Fruit fly (Drosophila melanogaster): ENCODE measurements around the gene Scox.
A peak's percentile ranks its signal among the peaks of the same experiment; 100 is the strongest.

Scox gene

dm6 chr2L:4971329-4971798 lies 2.6 kb upstream of the Scox start, which contains the start of gene CG14043:
Gene CG14043, plus strand, starts transcription at chr2L:4971702.
- TF ChIP-seq CG3032 (tag; optimal IDR thresholded peaks at IDR 0.05) (peak; percentile 28), Hr4 (GFP tag; optimal IDR thresholded peaks at IDR 0.05) (no peak), CG31627 (GFP tag; optimal IDR thresholded peaks at IDR 0.05) (peak; percentile 31), CG10669 (GFP tag; optimal IDR thresholded peaks at IDR 0.05) (no peak), fd59A (GFP tag; optimal IDR thresholded peaks at IDR 0.05) (no peak), CG1621 (tag; optimal IDR thresholded peaks at IDR 0.05) (no peak), fkh (GFP tag; optimal IDR thresholded peaks at IDR 0.05) (peak; percentile 92), spab (GFP tag; optimal IDR thresholded peaks at IDR 0.05) (no peak), esn (GFP tag; optimal IDR thresholded peaks at IDR 0.05) (peak; percentile 36), OdsH (GFP tag; optimal IDR thresholded peaks at IDR 0.05) (no peak)

dm6 chr2L:4967511-4967910 lies 1.2 kb downstream of the Scox start, which contains the start of gene eIF3i:
Gene eIF3i, minus strand, starts transcription at chr2L:4967775.
- TF ChIP-seq CG16779 (tag; optimal IDR thresholded peaks at IDR 0.05) (no peak), CG11762 (GFP tag; optimal IDR thresholded peaks at IDR 0.05; ENCODE audit: insufficient read depth) (no peak), CG8632 (GFP tag; optimal IDR thresholded peaks at IDR 0.05) (no peak), spab (GFP tag; optimal IDR thresholded peaks at IDR 0.05) (no peak), Sox102F (GFP tag; optimal IDR thresholded peaks at IDR 0.05) (no peak), CG10631 (GFP tag; optimal IDR thresholded peaks at IDR 0.05) (no peak), ss (GFP tag; optimal IDR thresholded peaks at IDR 0.05) (no peak), svp (GFP tag) (no peak), CG9139 (GFP tag; optimal IDR thresholded peaks at IDR 0.05) (no peak), Met (GFP tag; optimal IDR thresholded peaks at IDR 0.05) (no peak), Hr38 (GFP tag; optimal IDR thresholded peaks at IDR 0.05) (no peak), Lpt (GFP tag; optimal IDR thresholded peaks at IDR 0.05) (no peak), dac (GFP tag; optimal IDR thresholded peaks at IDR 0.05) (no peak), topi (GFP tag; optimal IDR thresholded peaks at IDR 0.05) (no peak)

dm6 chr2L:4965923-4966322 lies 2.8 kb downstream of the Scox start:
- TF ChIP-seq Eip75B (GFP tag; optimal IDR thresholded peaks at IDR 0.05) (no peak), esn (GFP tag; optimal IDR thresholded peaks at IDR 0.05) (no peak), CG4318 (GFP tag; optimal IDR thresholded peaks at IDR 0.05) (no peak), CG8632 (GFP tag; optimal IDR thresholded peaks at IDR 0.05) (no peak), Sox15 (GFP tag; optimal IDR thresholded peaks at IDR 0.05) (no peak), ss (GFP tag; optimal IDR thresholded peaks at IDR 0.05) (no peak), CG15336 (GFP tag; IDR thresholded peaks at IDR 0.05) (no peak), Sox14 (GFP tag; optimal IDR thresholded peaks at IDR 0.05) (no peak), CG3919 (GFP tag; optimal IDR thresholded peaks at IDR 0.05) (no peak), CG8119 (GFP tag; IDR thresholded peaks at IDR 0.05) (no peak)

- TF ChIP-seq CG8319 (GFP tag; optimal IDR thresholded peaks at IDR 0.05), result no peak
- TF ChIP-seq Eip93F (GFP tag; optimal IDR thresholded peaks at IDR 0.05), result no peak
- 0 out of 2 replicates have a peak, but pooled peaks have one; percentile 16 for TF ChIP-seq CG15336 (GFP tag; IDR thresholded peaks at IDR 0.05)
- no peak for TF ChIP-seq dac (GFP tag; optimal IDR thresholded peaks at IDR 0.05)
- TF ChIP-seq CG8119 (GFP tag; IDR thresholded peaks at IDR 0.05), result no peak
- peak; percentile 40 for TF ChIP-seq cyc (GFP tag; optimal IDR thresholded peaks at IDR 0.05)
- no peak for TF ChIP-seq CG11762 (GFP tag; optimal IDR thresholded peaks at IDR 0.05; ENCODE audit: insufficient read depth)
- TF ChIP-seq CG3919 (GFP tag; optimal IDR thresholded peaks at IDR 0.05), result no peak
- TF ChIP-seq ss (GFP tag; optimal IDR thresholded peaks at IDR 0.05), result no peak
- no peak for TF ChIP-seq salr (GFP tag; optimal IDR thresholded peaks at IDR 0.05)
- no peak for TF ChIP-seq Smox (GFP tag; optimal IDR thresholded peaks at IDR 0.05)
- no peak for TF ChIP-seq Hr39 (GFP tag; optimal IDR thresholded peaks at IDR 0.05)
- TF ChIP-seq Hr4 (GFP tag; optimal IDR thresholded peaks at IDR 0.05), result no peak
- peak; percentile 39 for TF ChIP-seq CG31627 (GFP tag; optimal IDR thresholded peaks at IDR 0.05)
- no peak for TF ChIP-seq fd59A (GFP tag; optimal IDR thresholded peaks at IDR 0.05)
- no peak for TF ChIP-seq lz (GFP tag; optimal IDR thresholded peaks at IDR 0.05)
- TF ChIP-seq CG11902 (GFP tag; optimal IDR thresholded peaks at IDR 0.05), result no peak
- no peak for TF ChIP-seq achi (GFP tag; optimal IDR thresholded peaks at IDR 0.05)
- TF ChIP-seq vri (GFP tag; optimal IDR thresholded peaks at IDR 0.05), result no peak
- TF ChIP-seq svp (GFP tag), result no peak
Observed at dm6 chr2L:4965420-4965819, 3.3 kb downstream of the Scox start, which contains the start of gene CG34125. Gene CG34125, plus strand, starts transcription at chr2L:4965673.

Measured in whole organism, prepupa.